Fruit fly (Drosophila melanogaster) Kc167 (cell line): Measurements from ENCODE around the gene CG11902.

Experiments
- Myc ChIP-seq: fragments of >200 bp; optimal IDR thresholded peaks from 2 replicates; lab custom pipeline; 2017; ENCODE audit warnings: missing external identifiers
- Sin3A ChIP-seq: fragments of >200 bp; optimal IDR thresholded peaks from 2 replicates; lab custom pipeline; 2018; ENCODE audit warnings: missing external identifiers
- h ChIP-seq: fragments of >200 bp; optimal IDR thresholded peaks from 3 replicates; lab custom pipeline; 2018; ENCODE audit warnings: missing external identifiers
- insv ChIP-seq: fragments of >200 bp; optimal IDR thresholded peaks from 3 replicates; lab custom pipeline; 2018; ENCODE audit warnings: missing external identifiers
- psq ChIP-seq: fragments of >200 bp; optimal IDR thresholded peaks from 2 replicates; lab custom pipeline; 2017; ENCODE audit warnings: missing external identifiers
- ttk ChIP-seq: sonication (Bioruptor generic); optimal IDR thresholded peaks from 2 replicates; lab custom pipeline; 2017; ENCODE audit warnings: missing external identifiers

CG11902 gene

DNA sequence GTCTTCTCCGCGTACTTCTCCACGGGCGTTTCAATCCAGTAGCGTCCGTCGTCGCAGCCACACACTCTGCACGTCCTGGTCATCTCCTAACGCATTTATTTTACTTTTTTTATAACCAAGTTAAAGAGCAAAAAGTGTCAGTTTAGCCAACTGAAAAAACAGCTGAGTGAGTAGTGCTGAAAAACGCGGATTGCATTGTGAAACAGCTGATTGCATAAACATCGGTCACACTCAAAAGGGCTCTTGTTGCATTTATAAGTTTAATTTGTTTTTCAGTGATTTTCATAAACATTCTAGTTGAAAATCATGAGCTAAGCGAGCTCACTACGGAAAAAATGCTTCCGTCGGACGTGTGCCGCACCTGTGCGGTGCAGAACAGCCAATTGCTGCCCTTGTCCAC lies at the start of gene CG11902, which contains the start of gene CG10669:
TSS of gene CG11902 (plus strand) at position 193 of the 400 bp plus-strand sequence.
TSS of gene CG10669 (minus strand) at position 179 of the 400 bp plus-strand sequence.
- TF ChIP-seq ttk (lab: Kevin White, UChicago) (no peak), Myc (lab: Kevin White, UChicago) (no peak), insv (lab: Kevin White, UChicago) (no peak), Sin3A (lab: Kevin White, UChicago) (no peak)

dm6 chr3R:25287128-25287527 lies 47.9 kb upstream of the CG11902 start, which contains the start of gene CG13658:
TSS of gene CG13658 (plus strand) at chr3R:25287474.
- TF ChIP-seq Myc (lab: Kevin White, UChicago) (no peak), ttk (lab: Kevin White, UChicago) (no peak), psq (lab: Kevin White, UChicago) (no peak), insv (lab: Kevin White, UChicago) (no peak), Sin3A (lab: Kevin White, UChicago) (no peak), h (lab: Kevin White, UChicago) (no peak)

- no peak for TF ChIP-seq Sin3A (lab: Kevin White, UChicago)
- TF ChIP-seq h (lab: Kevin White, UChicago), result no peak
- TF ChIP-seq Myc (lab: Kevin White, UChicago), result no peak
Observed at dm6 chr3R:25289589-25289988, 45.5 kb upstream of the CG11902 start, which contains the start of gene CG11893. TSS of gene CG11893 (plus strand) at chr3R:25289889.

DNA sequence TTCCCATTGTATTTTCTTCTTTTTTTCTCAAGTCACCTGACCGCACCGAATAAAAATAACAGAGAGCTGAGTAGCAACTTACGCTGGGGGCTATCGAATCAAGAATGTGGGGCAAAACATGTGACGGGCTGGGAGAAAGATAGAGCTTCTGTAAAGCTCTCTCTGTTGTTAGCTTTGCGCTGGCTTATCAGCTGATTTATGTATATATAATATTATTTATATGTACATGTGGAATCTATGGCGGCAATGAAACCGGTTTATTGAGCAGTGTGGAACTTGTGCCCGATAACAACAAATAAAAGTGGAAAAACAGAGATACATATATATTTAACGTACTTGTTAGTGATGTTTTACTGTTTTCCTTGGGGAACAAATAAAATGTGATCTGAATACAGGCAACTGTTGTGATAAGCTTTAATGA lies 42.2 kb upstream of the CG11902 start, which contains the start of gene CG31098:
TSS of gene CG31098 (minus strand) at position 114 of the 421 bp plus-strand sequence.
- TF ChIP-seq psq (lab: Kevin White, UChicago) (no peak), h (lab: Kevin White, UChicago) (no peak), Myc (lab: Kevin White, UChicago) (no peak), ttk (lab: Kevin White, UChicago) (no peak), Sin3A (lab: Kevin White, UChicago) (no peak), insv (lab: Kevin White, UChicago) (no peak)

dm6 chr3R:25295320-25296020 lies 39.6 kb upstream of the CG11902 start, which contains the start of gene CG31102:
TSS of gene CG31102 (minus strand) at chr3R:25295594.
- TF ChIP-seq h (lab: Kevin White, UChicago) (no peak), Myc (lab: Kevin White, UChicago) (no peak), Sin3A (lab: Kevin White, UChicago) (no peak), psq (lab: Kevin White, UChicago) (no peak), insv (lab: Kevin White, UChicago) (no peak), ttk (lab: Kevin White, UChicago) (no peak)

- TF ChIP-seq h (lab: Kevin White, UChicago) (no peak), insv (lab: Kevin White, UChicago) (no peak), psq (lab: Kevin White, UChicago) (no peak), ttk (lab: Kevin White, UChicago) (no peak), Myc (lab: Kevin White, UChicago) (no peak), Sin3A (lab: Kevin White, UChicago) (no peak)
Observed at dm6 chr3R:25297678-25298077, 37.4 kb upstream of the CG11902 start, which contains the start of gene CG31097. TSS of gene CG31097 (minus strand) at chr3R:25297778.

DNA sequence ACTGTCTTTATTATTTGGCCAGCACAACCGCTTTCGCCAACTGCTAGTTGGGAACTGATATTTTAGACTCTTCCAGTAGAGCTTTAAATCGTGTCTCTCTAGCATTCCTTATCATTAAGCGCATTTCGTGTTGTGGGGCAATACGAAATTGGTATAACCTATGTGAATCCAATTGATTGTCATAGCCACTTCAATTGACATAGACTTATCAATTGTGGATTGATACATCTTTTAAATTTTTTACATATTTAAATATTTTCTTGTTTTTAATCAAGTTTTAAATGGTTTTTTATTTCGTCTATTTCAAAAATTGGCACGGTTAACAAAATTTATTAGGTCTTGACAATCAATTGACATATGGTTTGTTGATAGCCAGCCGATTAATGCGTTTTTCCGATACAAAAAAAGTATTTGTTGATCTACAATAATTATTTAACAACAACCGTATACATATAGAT lies 35.5 kb upstream of the CG11902 start, which contains the start of gene CG31288:
TSS of gene CG31288 (minus strand) at position 51 of the 458 bp plus-strand sequence.
- no peak for TF ChIP-seq insv (lab: Kevin White, UChicago)
- no peak for TF ChIP-seq Sin3A (lab: Kevin White, UChicago)
- no peak for TF ChIP-seq Myc (lab: Kevin White, UChicago)
- no peak for TF ChIP-seq psq (lab: Kevin White, UChicago)
- TF ChIP-seq h (lab: Kevin White, UChicago), result no peak
- no peak for TF ChIP-seq ttk (lab: Kevin White, UChicago)

- TF ChIP-seq psq (lab: Kevin White, UChicago), result no peak
- TF ChIP-seq Sin3A (lab: Kevin White, UChicago), result no peak
- no peak for TF ChIP-seq ttk (lab: Kevin White, UChicago)
- TF ChIP-seq h (lab: Kevin White, UChicago), result no peak
- no peak for TF ChIP-seq insv (lab: Kevin White, UChicago)
- TF ChIP-seq Myc (lab: Kevin White, UChicago), result no peak
Observed at dm6 chr3R:25300575-25300974, 34.5 kb upstream of the CG11902 start, which contains the start of gene CG13659. TSS of gene CG13659 (plus strand) at chr3R:25300891.

DNA sequence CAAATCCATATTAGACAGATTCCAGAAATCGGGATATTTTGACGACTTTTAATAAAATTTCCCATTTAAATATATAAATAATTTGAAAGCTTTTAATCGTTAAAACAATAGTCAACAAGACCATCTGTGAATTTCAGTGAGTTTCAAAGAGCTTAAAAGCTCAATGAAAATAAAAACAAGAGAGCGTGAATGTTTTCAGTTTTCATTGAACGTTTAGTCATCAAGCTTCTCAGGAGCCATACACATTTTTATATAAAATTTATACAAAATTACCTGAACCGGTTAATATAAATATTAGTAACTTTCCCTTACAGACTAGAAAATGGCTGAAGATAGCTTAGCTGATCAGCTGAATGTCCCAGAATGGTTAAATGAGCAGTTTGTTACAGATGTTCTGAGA lies 32.8 kb upstream of the CG11902 start, which contains the start of gene CG31370:
TSS of gene CG31370 (plus strand) at position 226 of the 400 bp plus-strand sequence.
- TF ChIP-seq h (lab: Kevin White, UChicago) (no peak), Myc (lab: Kevin White, UChicago) (no peak), psq (lab: Kevin White, UChicago) (no peak), ttk (lab: Kevin White, UChicago) (no peak), Sin3A (lab: Kevin White, UChicago) (no peak), insv (lab: Kevin White, UChicago) (no peak)

- no peak for TF ChIP-seq Myc (lab: Kevin White, UChicago)
Observed at dm6 chr3R:25303857-25304440, 31.1 kb upstream of the CG11902 start, which contains the start of gene CG31436. TSS of gene CG31436 (plus strand) at chr3R:25304137.
